Worm (Caenorhabditis elegans) whole organism, dauer: Measurements from ENCODE around the gene tbx-9.

Experiments
- unc-62 ChIP-seq: sonication (generic microtip); optimal IDR thresholded peaks from 2 replicates; lab custom pipeline; 2017; ENCODE audit warnings: missing biosample characterization, missing genetic modification reagents, missing genetic modification characterization

tbx-9 gene

DNA sequence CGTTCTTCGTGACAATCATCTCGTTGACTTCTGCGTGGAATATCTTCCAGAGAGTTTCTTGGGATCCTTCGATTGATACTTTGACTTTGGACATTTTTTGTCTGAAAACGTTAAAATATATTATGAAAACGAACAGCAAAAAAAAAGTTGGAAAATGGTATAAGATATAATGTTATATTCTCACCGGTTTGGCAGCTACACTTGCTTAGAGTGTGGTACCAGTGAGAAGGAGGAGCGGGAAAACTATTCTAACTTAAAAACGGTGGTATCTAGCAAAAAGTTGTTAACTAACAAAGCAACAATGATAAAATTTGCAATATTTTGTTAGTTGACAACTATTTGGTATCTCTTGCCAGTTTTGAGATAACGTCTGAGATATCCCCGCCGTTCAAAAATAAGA is at the start of gene tbx-9:
Gene tbx-9, minus strand, starts transcription at position 101 of the 400 bp plus-strand sequence.
- no peak for TF ChIP-seq unc-62

- no peak for TF ChIP-seq unc-62
These were observed 48.0 kb upstream of the tbx-9 start for ce11 chrIII:10389608-10390007.

DNA sequence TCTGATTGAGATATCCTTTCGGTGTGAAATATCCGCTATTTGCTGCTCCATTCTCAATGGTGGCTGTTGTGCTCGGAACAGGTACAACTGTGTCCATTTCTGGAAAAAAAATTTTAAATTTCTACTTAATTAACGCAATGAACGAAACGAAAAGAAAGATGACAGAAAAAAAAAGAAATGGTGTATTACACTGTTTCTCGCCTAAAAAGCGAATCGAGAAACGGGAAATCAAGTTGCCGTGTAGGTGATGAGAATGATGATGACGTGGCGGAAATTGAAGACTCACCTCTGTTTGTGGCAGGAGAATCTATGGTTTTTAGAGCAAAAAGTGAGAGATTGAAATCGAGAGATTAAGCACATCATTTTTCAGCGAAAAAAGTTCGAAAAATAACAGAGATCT is 44.8 kb upstream of the tbx-9 start, which contains the start of gene C38H2.3:
Gene C38H2.3, minus strand, starts transcription at position 101 of the 400 bp plus-strand sequence.
- no peak for TF ChIP-seq unc-62

ce11 chrIII:10383804-10384203 is 42.1 kb upstream of the tbx-9 start:
- TF ChIP-seq unc-62: no peak

ce11 chrIII:10381473-10381872 is 39.8 kb upstream of the tbx-9 start, which contains the start of gene C38H2.2:
TSS of gene C38H2.2 (plus strand) at chrIII:10381773.
- TF ChIP-seq unc-62: no peak

- TF ChIP-seq unc-62: no peak
These were observed 39.0 kb upstream of the tbx-9 start for ce11 chrIII:10380640-10381039.

ce11 chrIII:10379632-10380031 is 38.0 kb upstream of the tbx-9 start:
- TF ChIP-seq unc-62: no peak

DNA sequence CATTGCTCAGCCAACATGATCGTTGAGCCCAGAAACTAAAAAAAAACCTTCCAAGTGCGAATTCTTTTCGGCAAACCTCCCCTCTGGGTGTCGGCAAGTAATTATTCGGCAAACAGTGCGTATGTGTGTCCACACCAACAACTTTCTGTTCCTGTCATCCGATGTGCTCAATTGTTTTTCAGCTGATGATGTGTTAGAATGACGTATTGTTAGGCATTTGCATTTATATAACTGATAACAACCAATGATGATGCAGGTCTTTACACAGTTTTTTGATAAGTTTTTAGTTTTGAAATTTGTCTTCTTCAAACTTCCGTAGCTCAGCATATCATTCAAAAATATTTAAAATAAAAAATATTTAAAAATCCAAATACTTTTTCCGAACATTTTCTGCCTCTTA is 37.2 kb upstream of the tbx-9 start:
- no peak for TF ChIP-seq unc-62

DNA sequence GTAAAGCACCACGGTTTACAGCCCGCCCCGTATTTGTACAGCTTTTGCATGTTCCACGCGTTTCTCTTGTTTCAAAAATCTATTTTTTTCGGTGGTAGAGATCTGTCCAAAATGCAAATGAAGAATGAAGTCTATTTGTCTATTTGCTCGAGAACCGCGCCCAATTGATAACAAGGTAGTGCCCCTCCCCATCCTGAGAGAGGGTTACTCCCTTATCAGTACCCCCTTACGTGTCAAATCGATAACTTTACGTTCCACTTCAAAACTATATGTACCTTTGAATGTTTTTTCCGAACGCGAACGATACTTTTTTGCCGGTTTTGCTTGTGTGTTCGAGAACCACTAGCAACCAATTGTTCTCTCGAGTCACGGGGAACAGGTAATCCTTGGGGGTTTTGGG is 34.4 kb upstream of the tbx-9 start:
- TF ChIP-seq unc-62: no peak

- no peak for TF ChIP-seq unc-62
These were observed 32.2 kb upstream of the tbx-9 start for ce11 chrIII:10373845-10374244.

DNA sequence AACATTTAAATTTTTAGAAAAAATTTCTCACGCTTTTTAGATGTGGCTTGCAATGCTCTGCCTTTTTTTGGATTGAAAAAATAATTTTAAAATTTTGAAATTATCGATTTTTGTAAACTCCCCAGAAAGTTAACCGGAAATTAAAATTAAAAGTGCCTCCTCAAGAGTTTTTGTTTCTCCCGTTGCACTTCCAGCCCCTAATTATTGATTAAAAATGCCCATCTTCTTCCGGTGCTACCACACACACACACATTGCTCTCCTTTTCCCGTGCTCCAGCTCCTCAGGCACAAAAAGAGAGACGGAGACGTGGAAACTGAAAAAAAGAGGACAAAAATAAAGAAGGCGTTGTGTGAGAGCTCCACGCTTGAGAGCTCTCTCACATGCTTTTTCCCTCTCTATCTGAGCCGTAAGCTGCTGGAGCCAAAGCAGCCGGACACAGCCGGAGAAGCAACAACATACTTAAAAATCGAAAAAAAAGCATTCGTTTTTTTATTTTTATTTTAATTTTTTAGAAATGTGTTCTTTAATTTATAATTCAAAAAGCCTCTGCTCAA is 25.8 kb upstream of the tbx-9 start:
- no peak for TF ChIP-seq unc-62

ce11 chrIII:10364656-10365055 is 23.0 kb upstream of the tbx-9 start, which contains the start of gene tbc-8:
TSS of gene tbc-8 (plus strand) at chrIII:10364956.
- no peak for TF ChIP-seq unc-62

ce11 chrIII:10362920-10363319 is 21.3 kb upstream of the tbx-9 start:
- TF ChIP-seq unc-62: no peak

ce11 chrIII:10361456-10361855 is 19.8 kb upstream of the tbx-9 start:
- TF ChIP-seq unc-62: no peak

- TF ChIP-seq unc-62: no peak
These were observed 18.3 kb upstream of the tbx-9 start for ce11 chrIII:10359916-10360315.

DNA sequence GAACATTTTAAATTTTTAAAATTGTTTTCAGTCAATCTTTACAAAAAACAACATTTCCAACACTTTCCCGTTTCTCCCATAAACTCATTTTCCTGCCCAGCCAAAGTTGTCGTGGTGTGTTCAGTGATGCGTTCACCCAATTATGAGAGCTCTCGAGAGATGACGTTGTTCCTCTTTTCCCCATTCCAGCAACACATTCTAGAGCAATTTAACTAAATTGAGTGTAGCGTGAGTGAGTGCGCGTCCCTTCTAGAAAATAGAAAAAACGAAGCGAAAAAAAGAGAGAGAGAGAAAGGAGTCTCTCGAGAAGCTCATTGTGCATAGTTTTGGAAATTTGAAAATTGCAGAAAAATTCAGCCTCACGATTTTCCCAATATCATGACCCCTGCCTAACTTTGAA is 17.1 kb upstream of the tbx-9 start:
- TF ChIP-seq unc-62: no peak

DNA sequence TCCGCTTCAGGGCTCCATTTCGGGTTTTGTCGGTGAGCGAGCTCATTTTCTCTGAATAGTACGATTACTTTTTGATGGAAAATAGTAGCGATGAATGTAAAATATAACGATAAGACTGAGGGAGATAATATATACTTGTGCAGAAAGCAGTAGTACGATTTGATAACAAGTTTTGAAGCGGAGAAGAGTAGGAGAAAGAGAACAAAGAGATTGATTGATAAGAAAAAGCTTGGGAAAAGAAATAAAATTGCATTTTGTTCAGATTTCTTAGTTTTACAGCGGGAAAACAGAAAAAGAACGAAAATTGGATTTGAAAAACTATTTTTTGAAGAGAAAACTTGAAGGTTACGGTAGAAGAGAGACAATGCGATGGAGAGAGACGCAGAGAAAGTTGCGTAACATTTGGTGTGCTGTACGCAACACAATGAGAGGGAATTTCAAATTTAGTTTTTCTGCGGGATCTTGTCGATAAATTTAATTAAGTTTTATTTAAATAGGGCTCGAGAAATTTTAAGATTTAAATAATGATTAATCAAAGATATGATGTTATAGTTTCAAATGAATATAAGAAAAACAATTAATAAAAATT is 16.0 kb upstream of the tbx-9 start, which contains the start of gene umps-1:
Gene umps-1, minus strand, starts transcription at position 51 of the 589 bp plus-strand sequence.
- no peak for TF ChIP-seq unc-62

DNA sequence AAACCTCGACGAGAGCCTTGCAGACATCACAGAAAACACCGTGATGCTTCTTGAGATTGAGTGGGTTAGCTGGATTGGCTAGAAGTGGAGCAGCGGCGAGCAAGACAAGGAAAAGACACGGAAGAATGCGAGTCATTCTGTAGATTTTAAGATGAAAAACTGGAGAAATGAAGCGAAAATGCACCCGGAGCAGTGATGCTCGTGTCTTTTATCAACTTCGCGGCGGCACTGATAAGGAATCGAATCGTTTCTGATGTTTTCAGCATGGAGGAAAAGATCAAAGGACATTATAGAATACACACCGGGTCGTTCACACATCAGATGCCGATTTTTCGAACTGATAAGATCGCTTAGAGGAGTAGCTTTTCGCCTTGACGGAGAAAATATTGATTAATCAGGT is 13.7 kb upstream of the tbx-9 start, which contains the start of gene spp-1:
Gene spp-1, minus strand, starts transcription at position 287 of the 400 bp plus-strand sequence.
- TF ChIP-seq unc-62: no peak
